Fruit fly (Drosophila melanogaster): ENCODE data around the gene GC2.

GC2 gene

DNA sequence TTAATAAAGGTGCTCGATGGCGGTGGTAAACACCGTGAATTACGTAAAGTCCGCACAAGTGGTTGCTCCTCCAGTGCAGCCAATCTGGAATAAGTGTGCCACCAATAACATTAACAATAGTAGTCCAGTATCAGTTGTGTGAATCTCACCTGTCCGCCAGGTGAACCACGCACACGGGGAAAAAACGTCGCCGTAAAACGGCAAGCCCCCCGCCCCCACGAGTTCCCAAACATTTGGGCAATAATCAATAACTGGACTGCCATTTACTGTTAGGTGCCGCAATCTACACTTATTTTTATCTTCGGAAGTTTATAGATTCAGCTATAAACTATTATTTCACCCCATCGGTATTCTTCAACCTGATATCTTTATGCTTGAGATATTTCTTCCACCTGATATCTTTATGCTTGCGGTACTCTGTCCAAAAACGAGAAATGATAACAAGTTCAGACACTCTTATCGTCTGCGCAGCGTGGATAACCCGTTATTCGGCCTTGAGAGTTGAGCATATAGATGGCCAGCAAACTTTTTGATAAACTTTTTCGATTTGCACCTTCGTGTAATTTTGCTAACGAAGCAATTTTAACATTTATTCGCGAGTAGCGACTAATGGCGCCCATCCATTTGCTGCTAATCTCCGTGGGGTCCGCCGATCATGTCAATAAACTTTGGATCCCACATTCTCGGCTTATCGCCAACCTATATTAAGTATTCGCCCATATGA lies 3.3 kb upstream of the GC2 start:
- TF ChIP-seq EcR (GFP tag; optimal IDR thresholded peaks at IDR 0.05) (peak; percentile 84), CG9948 (tag; optimal IDR thresholded peaks at IDR 0.05) (no peak)

dm6 chr3R:11969217-11969616 lies 2.3 kb upstream of the GC2 start:
- peak; percentile 16 for TF ChIP-seq CG8159 (tag; optimal IDR thresholded peaks at IDR 0.05)
- TF ChIP-seq fd96Ca (GFP tag; IDR thresholded peaks at IDR 0.05), result no peak
- TF ChIP-seq Snoo (tag; optimal IDR thresholded peaks at IDR 0.05), result no peak
- TF ChIP-seq Pif1A (GFP tag; optimal IDR thresholded peaks at IDR 0.05), result no peak
- peak; percentile 59 for TF ChIP-seq CG8301 (tag; optimal IDR thresholded peaks at IDR 0.05)
- TF ChIP-seq CG9948 (tag; optimal IDR thresholded peaks at IDR 0.05), result peak; percentile 8
- peak; percentile 66 for TF ChIP-seq Ets98B (GFP tag; IDR thresholded peaks at IDR 0.05)
- TF ChIP-seq CG32121 (GFP tag; IDR thresholded peaks at IDR 0.05), result peak; percentile 71
- TF ChIP-seq CG14655 (GFP tag; optimal IDR thresholded peaks at IDR 0.05), result no peak
- peak; percentile 17 for TF ChIP-seq CG17806 (tag; optimal IDR thresholded peaks at IDR 0.05)
- TF ChIP-seq Pif1B (GFP tag; optimal IDR thresholded peaks at IDR 0.05), result peak; percentile 10
- no peak for TF ChIP-seq D1 (tag; optimal IDR thresholded peaks at IDR 0.05)
- peak; percentile 21 for TF ChIP-seq CG15710 (tag; optimal IDR thresholded peaks at IDR 0.05)
- TF ChIP-seq CG4496 (GFP tag; IDR thresholded peaks at IDR 0.05), result peak; percentile 45; the same call in 1 of the 3 replicates
- TF ChIP-seq CG13204 (GFP tag; optimal IDR thresholded peaks at IDR 0.05), result no peak
- TF ChIP-seq gl (tag; optimal IDR thresholded peaks at IDR 0.05), result no peak
- TF ChIP-seq CG10348 (GFP tag; IDR thresholded peaks at IDR 0.05), result no peak
- TF ChIP-seq CG12605 (GFP tag; IDR thresholded peaks at IDR 0.05), result 0 out of 2 replicates have a peak, but pooled peaks have one; percentile 22
- no peak for TF ChIP-seq rn (GFP tag; IDR thresholded peaks at IDR 0.05)

DNA sequence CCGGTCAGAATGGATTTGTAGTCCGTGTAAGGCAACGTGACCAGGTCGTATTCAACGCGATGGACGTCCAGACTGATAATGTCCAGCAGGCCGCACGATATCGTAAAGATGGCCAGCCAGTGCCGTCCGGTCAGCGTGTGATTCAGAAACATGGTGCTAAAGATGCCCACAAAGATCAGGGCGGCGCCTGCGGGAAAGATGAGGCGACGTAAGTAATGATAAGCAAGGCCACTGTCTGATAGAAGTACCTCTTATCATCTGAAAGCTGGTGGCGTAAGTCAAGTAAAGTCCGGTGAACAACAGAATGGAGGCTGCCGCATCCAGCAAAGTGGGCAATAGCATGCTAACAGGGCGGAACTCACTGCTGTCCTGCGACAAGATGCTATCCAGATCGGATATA lies 2.3 kb downstream of the GC2 start:
- peak; percentile 24 for TF ChIP-seq EcR (GFP tag; optimal IDR thresholded peaks at IDR 0.05)
- no peak for TF ChIP-seq CG8301 (tag; optimal IDR thresholded peaks at IDR 0.05)
- no peak for TF ChIP-seq CG15710 (tag; optimal IDR thresholded peaks at IDR 0.05)

- no peak for TF ChIP-seq CG4496 (GFP tag; IDR thresholded peaks at IDR 0.05)
- no peak for TF ChIP-seq Pif1B (GFP tag; optimal IDR thresholded peaks at IDR 0.05)
- TF ChIP-seq CG8301 (tag; optimal IDR thresholded peaks at IDR 0.05), result no peak
- peak; percentile 73 for TF ChIP-seq EcR (GFP tag; optimal IDR thresholded peaks at IDR 0.05)
- peak; percentile 23 for TF ChIP-seq CG9948 (tag; optimal IDR thresholded peaks at IDR 0.05)
- TF ChIP-seq CG15710 (tag; optimal IDR thresholded peaks at IDR 0.05), result peak; percentile 5
- TF ChIP-seq CG14655 (GFP tag; optimal IDR thresholded peaks at IDR 0.05), result no peak
- TF ChIP-seq CG12605 (GFP tag; IDR thresholded peaks at IDR 0.05), result peak; percentile 74
- TF ChIP-seq CG13204 (GFP tag; optimal IDR thresholded peaks at IDR 0.05), result no peak
- no peak for TF ChIP-seq rn (GFP tag; IDR thresholded peaks at IDR 0.05)
- peak; percentile 45 for TF ChIP-seq CG8159 (tag; optimal IDR thresholded peaks at IDR 0.05)
- peak; percentile 68 for TF ChIP-seq Snoo (tag; optimal IDR thresholded peaks at IDR 0.05)
- no peak for TF ChIP-seq D1 (tag; optimal IDR thresholded peaks at IDR 0.05)
- peak; percentile 11 for TF ChIP-seq CG17806 (tag; optimal IDR thresholded peaks at IDR 0.05)
- TF ChIP-seq gl (tag; optimal IDR thresholded peaks at IDR 0.05), result peak; percentile 63
- TF ChIP-seq fd96Ca (GFP tag; IDR thresholded peaks at IDR 0.05), result no peak
- no peak for TF ChIP-seq Pif1A (GFP tag; optimal IDR thresholded peaks at IDR 0.05)
- TF ChIP-seq CG34367 (tag; optimal IDR thresholded peaks at IDR 0.05), result peak; percentile 41
- no peak for TF ChIP-seq CG32121 (GFP tag; IDR thresholded peaks at IDR 0.05)
- no peak for TF ChIP-seq CG10348 (GFP tag; IDR thresholded peaks at IDR 0.05)
- TF ChIP-seq Ets98B (GFP tag; IDR thresholded peaks at IDR 0.05), result peak; percentile 36; the same call in 1 of the 2 replicates
These were observed 3.1 kb downstream of the GC2 start, which contains the start of gene Tango9 for dm6 chr3R:11974631-11975030. TSS of gene Tango9 (minus strand) at chr3R:11974910.

- TF ChIP-seq Ets98B (GFP tag; IDR thresholded peaks at IDR 0.05) (peak; percentile 30; the same call in 1 of the 2 replicates), CG12605 (GFP tag; IDR thresholded peaks at IDR 0.05) (no peak), CG13204 (GFP tag; optimal IDR thresholded peaks at IDR 0.05) (no peak), EcR (GFP tag; optimal IDR thresholded peaks at IDR 0.05) (peak; percentile 95), CG10348 (GFP tag; IDR thresholded peaks at IDR 0.05) (no peak), Pif1B (GFP tag; optimal IDR thresholded peaks at IDR 0.05) (peak; percentile 25)
These were observed 5.3 kb downstream of the GC2 start, which contains the start of gene CG10005 for dm6 chr3R:11976556-11977335. TSS of gene CG10005 (minus strand) at chr3R:11977197.

dm6 chr3R:11977336-11977678 lies 5.8 kb downstream of the GC2 start:
- no peak for TF ChIP-seq fd96Ca (GFP tag; IDR thresholded peaks at IDR 0.05)
- peak; percentile 31 for TF ChIP-seq CG8159 (tag; optimal IDR thresholded peaks at IDR 0.05)
- TF ChIP-seq D1 (tag; optimal IDR thresholded peaks at IDR 0.05), result peak; percentile 18
- no peak for TF ChIP-seq rn (GFP tag; IDR thresholded peaks at IDR 0.05)
- TF ChIP-seq CG14655 (GFP tag; optimal IDR thresholded peaks at IDR 0.05), result peak; percentile 41
- 0 out of 2 replicates have a peak, but pooled peaks have one; percentile 31 for TF ChIP-seq CG12605 (GFP tag; IDR thresholded peaks at IDR 0.05)
- no peak for TF ChIP-seq CG34367 (tag; optimal IDR thresholded peaks at IDR 0.05)
- TF ChIP-seq Pif1B (GFP tag; optimal IDR thresholded peaks at IDR 0.05), result no peak
- TF ChIP-seq CG9948 (tag; optimal IDR thresholded peaks at IDR 0.05), result peak; percentile 28
- TF ChIP-seq CG17806 (tag; optimal IDR thresholded peaks at IDR 0.05), result peak; percentile 7
- no peak for TF ChIP-seq CG32121 (GFP tag; IDR thresholded peaks at IDR 0.05)
- TF ChIP-seq CG8301 (tag; optimal IDR thresholded peaks at IDR 0.05), result peak; percentile 21
- no peak for TF ChIP-seq CG10348 (GFP tag; IDR thresholded peaks at IDR 0.05)
- no peak for TF ChIP-seq Snoo (tag; optimal IDR thresholded peaks at IDR 0.05)
